Fruit fly (Drosophila melanogaster): ENCODE data around the gene rpk.

The rpk gene

DNA sequence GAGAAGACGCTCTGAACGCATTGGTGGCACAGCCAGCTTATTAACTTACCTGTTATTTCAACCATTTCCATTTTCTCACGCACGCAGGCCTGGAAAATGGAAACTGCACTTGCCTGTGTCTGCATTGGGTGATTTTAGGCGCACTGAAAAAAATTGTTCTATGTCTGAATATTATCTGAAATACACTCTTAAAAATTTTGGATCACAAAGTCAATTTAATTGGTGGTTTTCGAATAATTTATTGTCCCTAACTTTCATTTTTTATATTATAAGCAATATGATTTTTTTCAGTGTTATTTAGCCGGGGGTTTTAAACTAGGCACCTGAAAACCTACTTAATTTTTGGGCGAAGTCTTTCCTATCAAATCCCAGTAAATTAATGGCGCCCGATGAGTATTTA lies 17.3 kb downstream of the rpk start (continued):
- TF ChIP-seq Sin3A (optimal IDR thresholded peaks at IDR 0.05) (no peak), CG7556 (GFP tag; optimal IDR thresholded peaks at IDR 0.05) (peak; percentile 78), fd96Cb (tag; optimal IDR thresholded peaks at IDR 0.05) (peak; percentile 88), ken (GFP tag; IDR thresholded peaks at IDR 0.05) (peak; percentile 71; the same call in 1 of the 3 replicates), kni (GFP tag; optimal IDR thresholded peaks at IDR 0.05) (peak; percentile 70), Oli (tag; optimal IDR thresholded peaks at IDR 0.05) (peak; percentile 72), B-H1 (GFP tag; IDR thresholded peaks at IDR 0.05) (peak; percentile 71; the same call in 2 of the 3 replicates), CG3726 (GFP tag; IDR thresholded peaks at IDR 0.05) (peak; percentile 72; the same call in 1 of the 3 replicates), dati (GFP tag; IDR thresholded peaks at IDR 0.05) (peak; percentile 46; the same call in 1 of the 2 replicates), Meics (GFP tag; optimal IDR thresholded peaks at IDR 0.05) (peak; percentile 65), Fer2 (tag; optimal IDR thresholded peaks at IDR 0.05) (peak; percentile 2), abd-A (tag; optimal IDR thresholded peaks at IDR 0.05) (peak; percentile 70), dm (GFP tag; optimal IDR thresholded peaks at IDR 0.05) (no peak), p53 (GFP tag; optimal IDR thresholded peaks at IDR 0.05) (peak; percentile 36), gfzf (GFP tag; optimal IDR thresholded peaks at IDR 0.05) (no peak), TFAM (GFP tag; optimal IDR thresholded peaks at IDR 0.05) (peak; percentile 48), NK7.1 (GFP tag; optimal IDR thresholded peaks at IDR 0.05) (peak; percentile 64), Fer3 (tag; optimal IDR thresholded peaks at IDR 0.05) (peak; percentile 69), Mrtf (GFP tag; IDR thresholded peaks at IDR 0.05) (peak; percentile 56; the same call in 1 of the 3 replicates), wdn (GFP tag; IDR thresholded peaks at IDR 0.05) (no peak), MBD-R2 (GFP tag; IDR thresholded peaks at IDR 0.05) (peak; percentile 28; the same call in 1 of the 2 replicates), chif (GFP tag; optimal IDR thresholded peaks at IDR 0.05) (peak; percentile 60 to 69), HLHmδ (GFP tag; optimal IDR thresholded peaks at IDR 0.05) (no peak), CG6854 (GFP tag; optimal IDR thresholded peaks at IDR 0.05) (peak; percentile 49), ci (GFP tag; IDR thresholded peaks at IDR 0.05) (peak; percentile 87), esg (GFP tag; conservative IDR thresholded peaks at IDR 0.05) (peak; percentile 75), CG12391 (tag; optimal IDR thresholded peaks at IDR 0.05) (peak; percentile 78), al (GFP tag; IDR thresholded peaks at IDR 0.05) (peak; percentile 70), CG1529 (GFP tag; optimal IDR thresholded peaks at IDR 0.05) (peak; percentile 48), Pdp1 (GFP tag; optimal IDR thresholded peaks at IDR 0.05) (peak; percentile 24 to 74), Ptx1 (GFP tag; IDR thresholded peaks at IDR 0.05) (peak; percentile 82), Mes4 (GFP tag; optimal IDR thresholded peaks at IDR 0.05) (peak; percentile 7), gce (GFP tag; IDR thresholded peaks at IDR 0.05) (peak; percentile 81), tna (GFP tag; IDR thresholded peaks at IDR 0.05; ENCODE audit: partially characterized antibody) (no peak), CG3995 (GFP tag; optimal IDR thresholded peaks at IDR 0.05) (no peak), nerfin-2 (GFP tag; IDR thresholded peaks at IDR 0.05; ENCODE audit: partially characterized antibody) (no peak), hb (GFP tag; IDR thresholded peaks at IDR 0.05; ENCODE audit: partially characterized antibody) (no peak), Bgb (GFP tag; IDR thresholded peaks at IDR 0.05; ENCODE audit: partially characterized antibody) (no peak), cato (GFP tag; optimal IDR thresholded peaks at IDR 0.05; ENCODE audit: borderline replicate concordance) (peak; percentile 21), CG34224 (GFP tag; IDR thresholded peaks at IDR 0.05; ENCODE audit: partially characterized antibody) (no peak), CG12659 (GFP tag; optimal IDR thresholded peaks at IDR 0.05) (peak; percentile 2), CG11696 (GFP tag; IDR thresholded peaks at IDR 0.05) (peak; percentile 48), Hsf (GFP tag; optimal IDR thresholded peaks at IDR 0.05) (peak; percentile 50), zen (tag; optimal IDR thresholded peaks at IDR 0.05) (peak; percentile 97), pan (optimal IDR thresholded peaks at IDR 0.05) (no peak), pan (GFP tag; optimal IDR thresholded peaks at IDR 0.05 in 1 of 2, IDR thresholded peaks at IDR 0.05 in 1 of 2) (peak in 1 of 2 experiments; percentile 86), CG11723 (GFP tag; optimal IDR thresholded peaks at IDR 0.05) (no peak), E2f1 (GFP tag; IDR thresholded peaks at IDR 0.05) (peak; percentile 76), MESR4 (GFP tag; optimal IDR thresholded peaks at IDR 0.05) (no peak), ash1 (GFP tag; optimal IDR thresholded peaks at IDR 0.05) (no peak)
